Fruit fly (Drosophila melanogaster): Measurements from ENCODE around the gene CG14785.

The CG14785 gene

dm6 chrX:1482840-1483518 is 26.1 kb upstream of the CG14785 start, which contains the start of the genes sta and inc (continued):
- peak; percentile 61 for TF ChIP-seq MBD-R2 (GFP tag; IDR thresholded peaks at IDR 0.05)
- peak; percentile 65 for TF ChIP-seq knrl (GFP tag; IDR thresholded peaks at IDR 0.05; ENCODE audit: partially characterized antibody)
- no peak for TF ChIP-seq Atf3 (GFP tag; optimal IDR thresholded peaks at IDR 0.05)
- peak; percentile 31 for TF ChIP-seq zen (tag; optimal IDR thresholded peaks at IDR 0.05)
- TF ChIP-seq inv (GFP tag; IDR thresholded peaks at IDR 0.05; ENCODE audit: partially characterized antibody): peak; percentile 38; the same call in 1 of the 2 replicates
- TF ChIP-seq phol (tag; optimal IDR thresholded peaks at IDR 0.05): peak; percentile 97
- no peak for TF ChIP-seq D (optimal IDR thresholded peaks at IDR 0.05)
- TF ChIP-seq D (GFP tag; optimal IDR thresholded peaks at IDR 0.05): peak; percentile 46
- no peak for TF ChIP-seq cato (GFP tag; optimal IDR thresholded peaks at IDR 0.05; ENCODE audit: borderline replicate concordance)
- TF ChIP-seq klu (GFP tag; IDR thresholded peaks at IDR 0.05): no peak
- 0 out of 3 replicates have a peak, but pooled peaks have one; percentile 14 for TF ChIP-seq C15 (GFP tag; IDR thresholded peaks at IDR 0.05)
- peak; percentile 25 for TF ChIP-seq Ssrp (tag; optimal IDR thresholded peaks at IDR 0.05)
- TF ChIP-seq CG9876 (GFP tag; optimal IDR thresholded peaks at IDR 0.05): peak; percentile 46
- TF ChIP-seq CG2889 (GFP tag; IDR thresholded peaks at IDR 0.05): no peak
- TF ChIP-seq br (optimal IDR thresholded peaks at IDR 0.05): no peak
- peak; percentile 99 for TF ChIP-seq CG17829 (tag; optimal IDR thresholded peaks at IDR 0.05)
- TF ChIP-seq GATAe (GFP tag; conservative IDR thresholded peaks at IDR 0.05): no peak
- TF ChIP-seq Sry-δ (GFP tag; optimal IDR thresholded peaks at IDR 0.05): peak; percentile 82
- TF ChIP-seq ap (GFP tag; IDR thresholded peaks at IDR 0.05): no peak
- no peak for TF ChIP-seq gro (GFP tag; optimal IDR thresholded peaks at IDR 0.05)
- peak; percentile 66 for TF ChIP-seq CG11723 (GFP tag; optimal IDR thresholded peaks at IDR 0.05)
- TF ChIP-seq CG4854 (GFP tag; optimal IDR thresholded peaks at IDR 0.05): no peak
- no peak for TF ChIP-seq pfk (GFP tag; optimal IDR thresholded peaks at IDR 0.05)
- TF ChIP-seq chn (GFP tag; optimal IDR thresholded peaks at IDR 0.05): peak; percentile 59
- peak; percentile 87 for TF ChIP-seq Meics (GFP tag; optimal IDR thresholded peaks at IDR 0.05)
- peak; percentile 80 for TF ChIP-seq Dbx (GFP tag; IDR thresholded peaks at IDR 0.05)
- TF ChIP-seq zen2 (GFP tag; IDR thresholded peaks at IDR 0.05; ENCODE audit: partially characterized antibody): peak; percentile 66; the same call in 2 of the 3 replicates
- TF ChIP-seq ara (GFP tag; IDR thresholded peaks at IDR 0.05): no peak
- peak; percentile 26 for TF ChIP-seq CG30431 (GFP tag; optimal IDR thresholded peaks at IDR 0.05)
- TF ChIP-seq Doc3 (GFP tag; IDR thresholded peaks at IDR 0.05; ENCODE audit: partially characterized antibody): peak; percentile 42; the same call in 1 of the 3 replicates
- peak; percentile 53 for TF ChIP-seq pb (GFP tag; optimal IDR thresholded peaks at IDR 0.05)
- TF ChIP-seq Mes4 (GFP tag; optimal IDR thresholded peaks at IDR 0.05): peak; percentile 81
- peak; percentile 58 for TF ChIP-seq sim (GFP tag; IDR thresholded peaks at IDR 0.05)
- TF ChIP-seq dysf (GFP tag; IDR thresholded peaks at IDR 0.05): peak; percentile 50; the same call in 1 of the 3 replicates
- TF ChIP-seq ab (GFP tag; optimal IDR thresholded peaks at IDR 0.05): no peak
- no peak for TF ChIP-seq usp (GFP tag; optimal IDR thresholded peaks at IDR 0.05)
- peak; percentile 28 for TF ChIP-seq HLH54F (GFP tag; optimal IDR thresholded peaks at IDR 0.05)
- TF ChIP-seq CG10321 (GFP tag; IDR thresholded peaks at IDR 0.05): peak; percentile 40; the same call in 1 of the 2 replicates
- 0 out of 2 replicates have a peak, but pooled peaks have one; percentile 26 for TF ChIP-seq ato (GFP tag; IDR thresholded peaks at IDR 0.05; ENCODE audit: partially characterized antibody)
- TF ChIP-seq Med (GFP tag): peak; percentile 97
- TF ChIP-seq CG7987 (GFP tag; optimal IDR thresholded peaks at IDR 0.05): peak; percentile 91
- TF ChIP-seq D19B (GFP tag; optimal IDR thresholded peaks at IDR 0.05): peak; percentile 54
- TF ChIP-seq CHES-1-like (GFP tag; optimal IDR thresholded peaks at IDR 0.05): peak; percentile 84
- peak; percentile 89 for TF ChIP-seq ci (GFP tag; IDR thresholded peaks at IDR 0.05)
- no peak for TF ChIP-seq aop (GFP tag; IDR thresholded peaks at IDR 0.05)
- peak; percentile 34 for TF ChIP-seq CG12155 (GFP tag; optimal IDR thresholded peaks at IDR 0.05)
- TF ChIP-seq CG7745 (tag; optimal IDR thresholded peaks at IDR 0.05): peak; percentile 26
- TF ChIP-seq Hr3 (GFP tag; optimal IDR thresholded peaks at IDR 0.05): no peak
- TF ChIP-seq gem (tag; optimal IDR thresholded peaks at IDR 0.05): no peak
- no peak for TF ChIP-seq ftz-f1 (GFP tag; optimal IDR thresholded peaks at IDR 0.05)

All from whole organism, embryonic.